Fruit fly (Drosophila melanogaster): ENCODE results near the gene CG5445.

DNA sequence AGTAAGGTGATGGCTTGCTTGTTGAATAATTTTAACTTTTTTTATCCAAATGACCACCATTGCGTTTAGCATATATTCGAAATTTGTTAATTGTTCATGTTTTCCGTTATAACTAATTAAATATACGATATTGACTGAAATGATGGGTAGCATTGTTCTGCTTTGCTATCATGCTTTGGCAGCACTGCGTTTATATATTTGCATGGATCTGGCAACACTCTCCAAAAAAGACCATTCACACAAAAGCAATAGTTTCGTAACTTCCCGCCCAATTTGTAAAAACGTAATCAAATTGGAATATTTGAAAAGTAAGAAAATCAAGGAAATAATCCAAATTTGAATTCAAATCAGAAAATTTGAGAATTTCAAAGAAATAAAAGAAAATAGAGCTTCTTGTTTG lies 23.2 kb downstream of the CG5445 start:
- peak in 1 of 2 experiments; percentile 48 for TF ChIP-seq CTCF (optimal IDR thresholded peaks at IDR 0.05)
- no peak for TF ChIP-seq CG8478 (optimal IDR thresholded peaks at IDR 0.05)

Data from S2 (cell line).